Worm (Caenorhabditis elegans) whole organism, L1 larva: ENCODE data around the gene T04C12.1.
A peak's percentile ranks its signal among the peaks of the same experiment; 100 is the strongest.

Experiments
- C04F5.9 ChIP-seq: sonication (generic microtip); optimal IDR thresholded peaks from 2 replicates; lab custom pipeline; 2016; ENCODE audit warnings: missing genetic modification characterization, missing compliant biosample characterization
- aly-2 ChIP-seq: fragments of 150-350 bp; optimal IDR thresholded peaks from 2 replicates; lab custom pipeline; 2014; ENCODE audit warnings: missing biosample characterization, missing genetic modification characterization
- ama-1 ChIP-seq: fragments of 150-350 bp; optimal IDR thresholded peaks from 2 replicates; lab custom pipeline; 2014
- blmp-1 ChIP-seq: fragments of 150-350 bp; optimal IDR thresholded peaks from 2 replicates; lab custom pipeline; 2014; ENCODE audit warnings: missing biosample characterization, missing genetic modification characterization
- dpl-1 ChIP-seq, 3 experiments: fragments of 150-350 bp in 2 of 3; sonication (generic microtip) in 1 of 3; optimal IDR thresholded peaks; 2 replicates each; lab custom pipeline; 2014 to 2017; ENCODE audit warnings: missing biosample characterization in 3 of 3, missing genetic modification characterization in 3 of 3, missing genetic modification reagents in 3 of 3
- dsc-1 ChIP-seq: sonication (generic microtip); optimal IDR thresholded peaks from 2 replicates; lab custom pipeline; 2016; ENCODE audit warnings: mild to moderate bottlenecking, missing genetic modification characterization, missing compliant biosample characterization
- efl-1 ChIP-seq, 4 experiments: fragments of 150-350 bp; optimal IDR thresholded peaks in 3 of 4; peaks in 1 of 4; 1 replicate in 1 of 4; 2 replicates in 3 of 4; lab custom pipeline; 2014; ENCODE audit warnings: missing biosample characterization in 2 of 4, missing genetic modification characterization in 2 of 4, missing genetic modification reagents in 2 of 4
- efl-3 ChIP-seq: fragments of 200-800 bp; sonication (Bioruptor generic); optimal IDR thresholded peaks from 2 replicates; lab custom pipeline; 2018; ENCODE audit warnings: mild to moderate bottlenecking, missing genetic modification characterization, missing compliant biosample characterization
- egl-13 ChIP-seq: sonication (generic microtip); optimal IDR thresholded peaks from 2 replicates; lab custom pipeline; 2016; ENCODE audit warnings: missing genotype, missing genetic modification reagents, missing genetic modification characterization, missing compliant biosample characterization
- egl-27 ChIP-seq, 2 experiments: fragments of 150-350 bp in 1 of 2; sonication (generic microtip); optimal IDR thresholded peaks; 3 replicates each; lab custom pipeline; 2017 to 2018; ENCODE audit warnings: missing biosample characterization in 2 of 2, missing genetic modification characterization in 2 of 2, missing genetic modification reagents in 2 of 2
- elt-2 ChIP-seq: sonication (generic microtip); optimal IDR thresholded peaks from 2 replicates; lab custom pipeline; 2016; ENCODE audit warnings: missing genetic modification characterization, mild to moderate bottlenecking, inconsistent platforms, missing compliant biosample characterization, missing genetic modification reagents
- fkh-4 ChIP-seq: sonication (generic microtip); optimal IDR thresholded peaks from 2 replicates; lab custom pipeline; 2016; ENCODE audit warnings: missing compliant biosample characterization, missing genetic modification characterization, borderline replicate concordance
- fkh-8 ChIP-seq: sonication (generic microtip); optimal IDR thresholded peaks from 2 replicates; lab custom pipeline; 2016; ENCODE audit warnings: mild to moderate bottlenecking, missing genetic modification characterization, missing compliant biosample characterization
- grh-1 ChIP-seq: fragments of 200-800 bp; sonication (Bioruptor generic); IDR thresholded peaks from 2 replicates; pipeline ENCODE4 v1.3.6; 2022; ENCODE audit warnings: missing genetic modification reagents, missing genetic modification characterization, missing compliant biosample characterization
- irx-1 ChIP-seq: sonication (generic microtip); optimal IDR thresholded peaks from 2 replicates; lab custom pipeline; 2016; ENCODE audit warnings: missing genetic modification characterization, missing compliant biosample characterization
- jun-1 ChIP-seq: fragments of 150-350 bp; optimal IDR thresholded peaks from 2 replicates; lab custom pipeline; 2014; ENCODE audit warnings: missing biosample characterization, missing genetic modification reagents, missing genetic modification characterization
- lin-14 ChIP-seq: fragments of 200-800 bp; sonication (Bioruptor generic); optimal IDR thresholded peaks from 2 replicates; lab custom pipeline; 2018; ENCODE audit warnings: mild to moderate bottlenecking, missing genetic modification characterization, moderate library complexity, missing compliant biosample characterization
- lir-3 ChIP-seq: sonication (generic microtip); optimal IDR thresholded peaks from 2 replicates; lab custom pipeline; 2016; ENCODE audit warnings: mild to moderate bottlenecking, missing genetic modification characterization, moderate library complexity, missing compliant biosample characterization; ENCODE audit not compliant: poor library complexity
- mef-2 ChIP-seq: fragments of 150-350 bp; optimal IDR thresholded peaks from 2 replicates; lab custom pipeline; 2014; ENCODE audit warnings: missing biosample characterization, missing genetic modification characterization
- nhr-11 ChIP-seq: fragments of 150-350 bp; optimal IDR thresholded peaks from 2 replicates; lab custom pipeline; 2014; ENCODE audit warnings: missing biosample characterization, missing genetic modification characterization
- nhr-47 ChIP-seq: sonication (generic microtip); optimal IDR thresholded peaks from 2 replicates; lab custom pipeline; 2016; ENCODE audit warnings: mild to moderate bottlenecking, missing genetic modification characterization, moderate library complexity, missing compliant biosample characterization
- nhr-71 ChIP-seq: sonication (generic microtip); optimal IDR thresholded peaks from 2 replicates; lab custom pipeline; 2016; ENCODE audit warnings: mild to moderate bottlenecking, missing genetic modification characterization, moderate library complexity, missing compliant biosample characterization
- nhr-76 ChIP-seq: sonication (generic microtip); optimal IDR thresholded peaks from 2 replicates; lab custom pipeline; 2017; ENCODE audit warnings: missing biosample characterization, missing genetic modification characterization
- pqm-1 ChIP-seq: sonication (generic microtip); optimal IDR thresholded peaks from 3 replicates; lab custom pipeline; 2017; ENCODE audit warnings: missing biosample characterization, missing genetic modification characterization
- rnt-1 ChIP-seq: sonication (generic microtip); optimal IDR thresholded peaks from 2 replicates; lab custom pipeline; 2016; ENCODE audit warnings: mild to moderate bottlenecking, missing genetic modification characterization, moderate library complexity, missing compliant biosample characterization
- skn-1 ChIP-seq: fragments of 150-350 bp; optimal IDR thresholded peaks from 2 replicates; lab custom pipeline; 2014; ENCODE audit warnings: missing biosample characterization, missing genetic modification characterization
- snu-23 ChIP-seq: sonication (generic microtip); optimal IDR thresholded peaks from 2 replicates; lab custom pipeline; 2016; ENCODE audit warnings: missing genetic modification characterization, missing compliant biosample characterization
- sox-4 ChIP-seq: sonication (generic microtip); optimal IDR thresholded peaks from 2 replicates; lab custom pipeline; 2016; ENCODE audit warnings: missing genetic modification characterization, missing compliant biosample characterization
- unc-98 ChIP-seq: fragments of 200-800 bp; sonication (Bioruptor generic); IDR thresholded peaks from 2 replicates; pipeline ENCODE4 v1.3.6; 2022; ENCODE audit warnings: missing genetic modification characterization, missing compliant biosample characterization
- zip-4 ChIP-seq: fragments of 200-800 bp; sonication (Bioruptor generic); optimal IDR thresholded peaks from 2 replicates; lab custom pipeline; 2018; ENCODE audit warnings: mild to moderate bottlenecking, missing genetic modification characterization, moderate library complexity, missing compliant biosample characterization

T04C12.1 gene

DNA sequence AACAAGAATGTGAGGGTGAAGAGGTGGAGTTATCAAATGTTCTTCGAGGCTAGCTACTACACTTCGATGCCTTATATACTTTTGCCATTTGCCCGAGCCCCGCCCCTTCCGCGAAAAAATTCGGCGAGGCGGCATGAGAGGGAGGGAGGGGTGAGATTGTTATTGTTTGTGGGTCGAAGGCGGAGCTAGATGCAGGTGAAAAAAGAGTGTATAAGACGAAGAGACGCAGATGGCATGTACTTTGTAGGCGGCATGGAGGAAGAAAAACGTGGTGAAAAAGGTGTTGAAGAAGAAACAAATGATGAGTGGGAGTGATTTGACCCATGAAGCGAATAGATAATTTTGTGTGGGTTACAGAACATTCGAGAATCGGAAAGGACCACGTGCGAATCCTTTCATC is 46.6 kb downstream of the T04C12.1 start, which contains the start of gene C13G3.1 (continued):
- TF ChIP-seq egl-27 (tag; optimal IDR thresholded peaks at IDR 0.05; lab: Kevin White, UChicago) (no peak), dsc-1 (tag; lab: Kevin White, UChicago) (no peak), nhr-71 (tag; lab: Kevin White, UChicago) (peak; percentile 35), C04F5.9 (tag; lab: Kevin White, UChicago) (no peak), nhr-11 (no peak), sox-4 (no peak), unc-98 (no peak), pqm-1 (no peak), nhr-76 (tag; lab: Kevin White, UChicago) (no peak), elt-2 (tag; lab: Kevin White, UChicago) (no peak), ama-1 (lab: Kevin White, UChicago) (no peak), nhr-47 (peak; percentile 38), fkh-4 (tag; lab: Kevin White, UChicago) (no peak), aly-2 (tag; lab: Kevin White, UChicago) (no peak), lin-14 (no peak)

DNA sequence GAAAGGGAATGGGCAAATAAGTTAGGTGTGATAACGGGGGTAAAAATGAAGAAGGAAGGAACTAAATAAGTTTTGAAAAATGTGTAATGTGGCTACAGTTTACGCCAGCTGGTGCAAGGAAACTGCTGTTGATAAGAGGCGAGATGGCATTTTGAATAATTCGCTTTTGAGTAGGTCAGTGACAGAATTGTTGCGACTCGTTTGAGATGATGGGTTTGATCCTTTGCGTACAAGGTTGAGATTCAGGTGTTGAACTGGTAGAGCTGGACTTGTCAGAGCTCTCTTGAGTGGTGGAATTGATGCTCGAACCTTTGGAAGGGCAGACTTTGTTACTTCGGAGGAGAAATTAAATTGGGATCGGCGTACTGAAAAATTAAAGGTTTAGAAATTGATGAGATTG is 47.3 kb downstream of the T04C12.1 start:
- TF ChIP-seq blmp-1 (no peak), lir-3 (tag; lab: Kevin White, UChicago) (no peak), mef-2 (tag; lab: Kevin White, UChicago) (no peak), irx-1 (tag; lab: Kevin White, UChicago) (no peak), jun-1 (no peak), grh-1 (GFP tag; lab: Robert Waterston, UW) (no peak), efl-1 (optimal IDR thresholded peaks at IDR 0.05; lab: Kevin White, UChicago) (no peak), efl-1 (GFP tag; optimal IDR thresholded peaks at IDR 0.05 in 1 of 2; lab: Kevin White, UChicago) (peak in 1 of 2 experiments; percentile 90), dpl-1 (GFP tag; optimal IDR thresholded peaks at IDR 0.05; lab: Kevin White, UChicago) (no peak)

DNA sequence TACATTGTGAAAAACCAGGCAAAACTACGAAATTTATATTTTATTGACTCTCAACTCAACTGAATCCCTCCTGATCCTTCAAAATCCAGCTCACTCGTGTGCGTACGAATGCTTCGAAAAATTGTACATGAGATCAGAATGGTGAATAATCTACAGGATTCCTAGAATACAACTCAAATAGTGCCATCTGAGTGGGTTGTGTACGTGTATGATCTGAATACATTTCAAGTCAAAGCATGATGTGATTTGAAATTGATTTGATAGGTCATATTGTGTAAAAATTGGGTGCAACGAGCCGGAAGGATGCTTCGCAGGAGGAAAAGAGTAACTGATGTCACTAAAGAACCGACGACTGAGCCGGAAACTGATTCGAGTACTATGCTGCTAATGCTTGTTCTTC is 48.3 kb downstream of the T04C12.1 start:
- TF ChIP-seq nhr-47 (peak; percentile 39), egl-13 (tag; lab: Kevin White, UChicago) (peak; percentile 23), unc-98 (no peak), nhr-11 (no peak), sox-4 (peak; percentile 54), snu-23 (GFP tag; lab: Kevin White, UChicago) (no peak), irx-1 (tag; lab: Kevin White, UChicago) (no peak), jun-1 (no peak), nhr-71 (tag; lab: Kevin White, UChicago) (peak; percentile 32), rnt-1 (tag; lab: Kevin White, UChicago) (no peak), skn-1 (no peak), efl-3 (GFP tag; lab: Kevin White, UChicago) (no peak), lin-14 (peak; percentile 4), fkh-8 (tag; lab: Kevin White, UChicago) (peak; percentile 78)

DNA sequence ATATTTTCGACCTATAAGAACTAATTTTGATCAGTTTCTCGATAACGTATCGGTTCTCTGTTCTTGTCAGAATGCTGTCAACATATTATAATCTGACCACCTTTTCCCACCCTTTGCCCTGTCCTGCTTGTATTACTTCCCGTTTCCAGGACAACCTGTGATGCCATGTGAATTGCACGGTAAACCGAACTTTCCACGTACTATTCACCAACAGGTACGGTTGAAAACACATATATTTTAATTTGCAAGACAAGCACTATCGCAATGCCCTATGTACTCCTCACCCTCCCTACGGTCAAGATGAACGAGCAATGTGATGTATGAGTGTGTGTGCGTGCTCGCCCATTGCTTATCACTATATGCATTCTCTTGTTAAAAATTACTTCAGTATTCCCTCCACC is 49.9 kb downstream of the T04C12.1 start:
- TF ChIP-seq zip-4 (GFP tag; lab: Kevin White, UChicago) = no peak
- TF ChIP-seq jun-1 = peak; percentile 11
- peak; percentile 71 for TF ChIP-seq elt-2 (tag; lab: Kevin White, UChicago)
- TF ChIP-seq mef-2 (tag; lab: Kevin White, UChicago) = no peak
- TF ChIP-seq efl-1 (optimal IDR thresholded peaks at IDR 0.05; lab: Kevin White, UChicago) = no peak
- peak in 1 of 2 experiments; percentile 82 for TF ChIP-seq efl-1 (GFP tag; optimal IDR thresholded peaks at IDR 0.05 in 1 of 2; lab: Kevin White, UChicago)
- TF ChIP-seq nhr-47 = no peak
- no peak for TF ChIP-seq lin-14
